Worm (Caenorhabditis elegans) whole organism, L2 larva: Measurements from ENCODE around the gene mec-12.

Source experiments
- ZK546.5 ChIP-seq: sonication (generic microtip); optimal IDR thresholded peaks from 2 replicates; lab custom pipeline; 2017; ENCODE audit warnings: missing biosample characterization, missing genetic modification characterization
- ceh-16 ChIP-seq: fragments of 150-350 bp; optimal IDR thresholded peaks from 2 replicates; lab custom pipeline; 2014; ENCODE audit warnings: missing biosample characterization, missing genetic modification characterization
- ceh-82 ChIP-seq: fragments of 150-350 bp; optimal IDR thresholded peaks from 2 replicates; lab custom pipeline; 2014; ENCODE audit warnings: missing biosample characterization, missing genetic modification characterization
- lin-13 ChIP-seq: fragments of 150-350 bp; optimal IDR thresholded peaks from 2 replicates; lab custom pipeline; 2014; ENCODE audit warnings: missing biosample characterization, missing genetic modification reagents, missing genetic modification characterization
- lsy-2 ChIP-seq, 2 experiments: fragments of 150-350 bp in 1 of 2; sonication (generic microtip) in 1 of 2; optimal IDR thresholded peaks; 2 replicates each; lab custom pipeline; 2014 to 2017; ENCODE audit warnings: missing biosample characterization in 2 of 2, missing genetic modification characterization in 2 of 2
- mdl-1 ChIP-seq, 2 experiments: fragments of 150-350 bp in 1 of 2; sonication (generic microtip) in 1 of 2; optimal IDR thresholded peaks; 2 replicates each; lab custom pipeline; 2017; ENCODE audit warnings: missing biosample characterization in 2 of 2, missing genetic modification characterization in 2 of 2
- nhr-10 ChIP-seq: sonication (generic microtip); optimal IDR thresholded peaks from 2 replicates; lab custom pipeline; 2017; ENCODE audit warnings: missing biosample characterization, missing genetic modification characterization
- nhr-237 ChIP-seq: fragments of 150-350 bp; optimal IDR thresholded peaks from 2 replicates; lab custom pipeline; 2014; ENCODE audit warnings: missing biosample characterization, missing genetic modification characterization
- snpc-4 ChIP-seq: fragments of 150-350 bp; optimal IDR thresholded peaks from 2 replicates; lab custom pipeline; 2014; ENCODE audit warnings: missing biosample characterization, missing genetic modification characterization

- no peak for TF ChIP-seq nhr-10
- no peak for TF ChIP-seq ZK546.5 (tag; lab: Kevin White, UChicago)
- no peak for TF ChIP-seq mdl-1 (tag; optimal IDR thresholded peaks at IDR 0.05; lab: Kevin White, UChicago)
- no peak for TF ChIP-seq lin-13 (GFP tag; lab: Kevin White, UChicago)
- no peak for TF ChIP-seq nhr-237 (tag; lab: Kevin White, UChicago)
- no peak for TF ChIP-seq ceh-16
- TF ChIP-seq lsy-2 (tag; optimal IDR thresholded peaks at IDR 0.05; lab: Kevin White, UChicago) = no peak
- no peak for TF ChIP-seq ceh-82 (tag; lab: Kevin White, UChicago)
- TF ChIP-seq snpc-4 = no peak
Observed at ce11 chrIII:3152848-3153247, 13.8 kb upstream of the mec-12 start, which contains the start of gene C44B11.6.
